Worm (Caenorhabditis elegans) whole organism, L3 larva: ENCODE results near the gene Y9C9A.8.

Experiments used
- R02D3.7 ChIP-seq: fragments of 150-350 bp; optimal IDR thresholded peaks from 2 replicates; lab custom pipeline; 2014; ENCODE audit warnings: missing biosample characterization, missing genetic modification characterization
- ZK546.5 ChIP-seq: sonication (generic microtip); optimal IDR thresholded peaks from 2 replicates; lab custom pipeline; 2017; ENCODE audit warnings: missing biosample characterization, missing genetic modification characterization
- ama-1 ChIP-seq: fragments of 150-350 bp; optimal IDR thresholded peaks from 2 replicates; lab custom pipeline; 2018
- ceh-16 ChIP-seq: sonication (generic microtip); optimal IDR thresholded peaks from 2 replicates; lab custom pipeline; 2017; ENCODE audit warnings: missing biosample characterization, missing genetic modification characterization
- ceh-28 ChIP-seq: fragments of 150-350 bp; optimal IDR thresholded peaks from 2 replicates; lab custom pipeline; 2014; ENCODE audit warnings: missing biosample characterization, missing genetic modification reagents, missing genetic modification characterization
- ceh-82 ChIP-seq: fragments of 150-350 bp; optimal IDR thresholded peaks from 2 replicates; lab custom pipeline; 2014; ENCODE audit warnings: missing biosample characterization, missing genetic modification characterization
- ceh-9 ChIP-seq: sonication (generic microtip); optimal IDR thresholded peaks from 2 replicates; lab custom pipeline; 2018; ENCODE audit warnings: missing biosample characterization, missing genetic modification characterization
- daf-12 ChIP-seq: fragments of 150-350 bp; optimal IDR thresholded peaks from 2 replicates; lab custom pipeline; 2014; ENCODE audit warnings: missing biosample characterization, missing genetic modification reagents, missing genetic modification characterization
- egl-27 ChIP-seq: sonication (generic microtip); optimal IDR thresholded peaks from 4 replicates; lab custom pipeline; 2017; ENCODE audit warnings: missing biosample characterization, missing genetic modification reagents, missing genetic modification characterization
- elt-2 ChIP-seq: sonication (generic microtip); optimal IDR thresholded peaks from 2 replicates; lab custom pipeline; 2016; ENCODE audit warnings: missing genetic modification reagents, mild to moderate bottlenecking, missing genetic modification characterization, missing compliant biosample characterization
- elt-3 ChIP-seq, 3 experiments: fragments of 150-350 bp in 1 of 3; sonication (generic microtip) in 2 of 3; optimal IDR thresholded peaks; 2 replicates in 2 of 3; 4 replicates in 1 of 3; lab custom pipeline; 2014 to 2017; ENCODE audit warnings: missing biosample characterization in 3 of 3, missing genetic modification characterization in 3 of 3
- eor-1 ChIP-seq, 2 experiments: fragments of 150-350 bp; optimal IDR thresholded peaks; 2 replicates each; lab custom pipeline; 2014 to 2018; ENCODE audit warnings: missing biosample characterization in 2 of 2, missing genetic modification characterization in 2 of 2
- fkh-10 ChIP-seq: sonication (generic microtip); optimal IDR thresholded peaks from 2 replicates; lab custom pipeline; 2017; ENCODE audit warnings: missing biosample characterization, missing genetic modification reagents, missing genetic modification characterization
- hmg-11 ChIP-seq: sonication (generic microtip); optimal IDR thresholded peaks from 2 replicates; lab custom pipeline; 2016; ENCODE audit warnings: missing genetic modification characterization, missing compliant biosample characterization
- jun-1 ChIP-seq: fragments of 150-350 bp; optimal IDR thresholded peaks from 2 replicates; lab custom pipeline; 2014; ENCODE audit warnings: missing biosample characterization, missing genetic modification reagents, missing genetic modification characterization
- lin-15B ChIP-seq: fragments of 150-350 bp; optimal IDR thresholded peaks from 2 replicates; lab custom pipeline; 2014; ENCODE audit warnings: missing biosample characterization, missing genetic modification characterization
- lin-39 ChIP-seq: fragments of 150-350 bp; optimal IDR thresholded peaks from 2 replicates; lab custom pipeline; 2018; ENCODE audit warnings: missing biosample characterization, missing genetic modification reagents, missing genetic modification characterization
- mml-1 ChIP-seq: fragments of 150-350 bp; sonication (generic microtip); optimal IDR thresholded peaks from 3 replicates; lab custom pipeline; 2014; ENCODE audit warnings: missing biosample characterization, missing genetic modification characterization
- nfya-1 ChIP-seq: sonication (generic microtip); optimal IDR thresholded peaks from 2 replicates; lab custom pipeline; 2017; ENCODE audit warnings: missing genetic modification characterization, mild to moderate bottlenecking, missing compliant biosample characterization, antibody characterized with exemption, moderate library complexity; ENCODE audit not compliant: insufficient read depth
- nhr-11 ChIP-seq: fragments of 150-350 bp; optimal IDR thresholded peaks from 2 replicates; lab custom pipeline; 2014; ENCODE audit warnings: missing biosample characterization, missing genetic modification characterization
- nhr-12 ChIP-seq: fragments of 150-350 bp; optimal IDR thresholded peaks from 2 replicates; lab custom pipeline; 2014; ENCODE audit warnings: missing biosample characterization, missing genetic modification characterization
- nhr-23 ChIP-seq: fragments of 150-350 bp; optimal IDR thresholded peaks from 2 replicates; lab custom pipeline; 2014; ENCODE audit warnings: missing biosample characterization, missing genetic modification reagents, missing genetic modification characterization
- nhr-237 ChIP-seq: fragments of 150-350 bp; optimal IDR thresholded peaks from 2 replicates; lab custom pipeline; 2014; ENCODE audit warnings: missing biosample characterization, missing genetic modification characterization
- nhr-25 ChIP-seq: sonication (generic microtip); optimal IDR thresholded peaks from 2 replicates; lab custom pipeline; 2017; ENCODE audit warnings: missing biosample characterization, missing genetic modification characterization
- nhr-28 ChIP-seq: fragments of 150-350 bp; optimal IDR thresholded peaks from 2 replicates; lab custom pipeline; 2014; ENCODE audit warnings: missing biosample characterization, missing genetic modification characterization
- nhr-43 ChIP-seq: sonication (generic microtip); optimal IDR thresholded peaks from 2 replicates; lab custom pipeline; 2016; ENCODE audit warnings: mild to moderate bottlenecking, missing genetic modification characterization, missing compliant biosample characterization; ENCODE audit not compliant: poor library complexity, severe bottlenecking
- nhr-67 ChIP-seq: fragments of 150-350 bp; optimal IDR thresholded peaks from 2 replicates; lab custom pipeline; 2014; ENCODE audit warnings: missing biosample characterization, missing genetic modification characterization
- nhr-76 ChIP-seq: fragments of 150-350 bp; sonication (generic microtip); optimal IDR thresholded peaks from 5 replicates; lab custom pipeline; 2014; ENCODE audit warnings: missing biosample characterization, missing genetic modification characterization
- pha-4 ChIP-seq: fragments of 150-350 bp; optimal IDR thresholded peaks from 2 replicates; lab custom pipeline; 2014; ENCODE audit warnings: missing biosample characterization, missing genetic modification reagents, missing genetic modification characterization
- pqm-1 ChIP-seq: fragments of 150-350 bp; optimal IDR thresholded peaks from 2 replicates; lab custom pipeline; 2017; ENCODE audit warnings: missing biosample characterization, missing genetic modification characterization, inconsistent platforms
- sea-2 ChIP-seq: fragments of 150-350 bp; sonication (generic microtip); optimal IDR thresholded peaks from 4 replicates; lab custom pipeline; 2014; ENCODE audit warnings: missing biosample characterization, missing genetic modification reagents, missing genetic modification characterization
- skn-1 ChIP-seq: fragments of 150-350 bp; optimal IDR thresholded peaks from 2 replicates; lab custom pipeline; 2014; ENCODE audit warnings: missing biosample characterization, missing genetic modification characterization
- tbx-2 ChIP-seq: sonication (generic microtip); optimal IDR thresholded peaks from 2 replicates; lab custom pipeline; 2016; ENCODE audit warnings: mild to moderate bottlenecking, missing genetic modification characterization, missing compliant biosample characterization
- unc-62 ChIP-seq: fragments of 150-350 bp; sonication (generic microtip); optimal IDR thresholded peaks from 4 replicates; lab custom pipeline; 2014; ENCODE audit warnings: missing biosample characterization, missing genetic modification reagents, missing genetic modification characterization
- zag-1 ChIP-seq: fragments of 150-350 bp; optimal IDR thresholded peaks from 2 replicates; lab custom pipeline; 2014; ENCODE audit warnings: missing biosample characterization, missing genetic modification characterization

Y9C9A.8 gene

DNA sequence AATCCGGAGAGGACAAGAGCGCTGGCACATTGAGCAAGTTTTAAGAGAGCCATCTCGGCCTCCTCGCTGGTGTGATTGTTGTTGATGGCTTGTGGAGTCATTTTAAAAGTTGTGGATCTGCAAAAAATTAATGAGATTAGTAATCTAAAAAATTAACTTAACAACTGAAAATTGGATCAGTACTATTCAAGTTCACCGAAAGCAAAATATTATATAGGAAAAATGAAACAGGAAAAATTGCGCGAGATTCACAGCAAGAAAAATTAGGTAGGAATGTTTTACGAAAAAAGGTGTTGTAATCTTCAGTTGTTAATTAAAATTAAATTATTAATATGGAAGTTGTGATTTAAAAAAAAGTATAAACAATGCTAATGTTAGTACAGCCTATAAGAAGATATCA, 42.9 kb upstream of the Y9C9A.8 start, which contains the start of gene T08B6.1:
TSS of gene T08B6.1 (minus strand) at position 101 of the 400 bp plus-strand sequence.
- no peak for TF ChIP-seq lin-15B (tag; lab: Kevin White, UChicago)
- TF ChIP-seq nhr-23: no peak
- TF ChIP-seq nhr-11 (tag; lab: Kevin White, UChicago): no peak
- no peak for TF ChIP-seq nhr-43
- TF ChIP-seq pha-4 (tag; lab: Kevin White, UChicago): no peak
- TF ChIP-seq, all 47 proteins: peak for 0

DNA sequence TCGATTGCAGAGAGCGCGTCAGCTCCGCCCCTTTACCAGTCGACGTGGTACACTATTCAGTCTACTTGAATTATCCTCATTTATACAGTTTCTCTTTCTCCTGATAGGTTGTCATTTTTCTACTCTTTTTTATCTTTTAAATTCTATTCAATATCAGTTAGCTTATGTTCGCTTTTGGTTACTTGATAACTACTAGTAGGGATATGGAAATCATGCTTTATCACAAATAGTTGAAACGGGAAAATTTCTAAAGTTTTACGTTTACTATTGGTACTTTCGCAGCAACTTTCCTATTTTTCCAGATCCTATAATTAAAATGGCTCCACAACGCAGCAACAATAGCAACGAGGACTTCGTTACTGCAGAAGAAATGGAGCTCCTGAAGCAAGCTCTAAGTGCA, 40.5 kb upstream of the Y9C9A.8 start, which contains the start of gene sgnh-1:
TSS of gene sgnh-1 (plus strand) at position 301 of the 400 bp plus-strand sequence.
- TF ChIP-seq pqm-1 (tag; lab: Kevin White, UChicago): no peak
- TF ChIP-seq pha-4 (tag; lab: Kevin White, UChicago): no peak
- no peak for TF ChIP-seq skn-1 (tag; lab: Kevin White, UChicago)
- TF ChIP-seq tbx-2 (tag; lab: Kevin White, UChicago): no peak
- no peak for TF ChIP-seq mml-1
- TF ChIP-seq nhr-11 (tag; lab: Kevin White, UChicago): no peak

DNA sequence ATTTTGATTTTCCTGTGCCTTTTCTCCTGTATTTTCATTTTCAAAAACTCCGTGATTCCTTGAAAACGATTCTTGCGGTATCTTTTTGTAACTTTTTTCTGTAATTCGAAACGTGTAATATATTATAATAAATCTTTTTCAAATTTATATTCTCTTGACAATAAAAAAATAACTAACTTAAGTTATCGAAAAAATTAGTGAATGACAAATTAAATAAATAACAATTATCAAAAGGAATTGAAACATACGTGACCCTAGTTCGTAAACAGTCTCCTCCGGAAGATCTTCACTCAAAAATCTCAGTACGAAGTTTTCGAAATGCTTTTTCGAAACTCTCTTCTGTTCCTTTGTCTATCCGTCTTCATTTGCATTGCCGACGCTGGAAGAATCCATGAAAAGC, 39.6 kb upstream of the Y9C9A.8 start, which contains the start of gene T08B6.9:
TSS of gene T08B6.9 (plus strand) at position 301 of the 400 bp plus-strand sequence.
- TF ChIP-seq R02D3.7 (tag; lab: Kevin White, UChicago): no peak
- no peak for TF ChIP-seq daf-12 (tag; lab: Kevin White, UChicago)
- no peak for TF ChIP-seq nfya-1 (tag; lab: Kevin White, UChicago)
- no peak for TF ChIP-seq lin-39 (tag; lab: Kevin White, UChicago)
- TF ChIP-seq jun-1 (tag; lab: Kevin White, UChicago): no peak
- TF ChIP-seq hmg-11: no peak
- TF ChIP-seq pha-4 (tag; lab: Kevin White, UChicago): no peak
- TF ChIP-seq nhr-76: no peak
- no peak for TF ChIP-seq ceh-9 (tag; lab: Kevin White, UChicago)
- no peak for TF ChIP-seq nhr-28

DNA sequence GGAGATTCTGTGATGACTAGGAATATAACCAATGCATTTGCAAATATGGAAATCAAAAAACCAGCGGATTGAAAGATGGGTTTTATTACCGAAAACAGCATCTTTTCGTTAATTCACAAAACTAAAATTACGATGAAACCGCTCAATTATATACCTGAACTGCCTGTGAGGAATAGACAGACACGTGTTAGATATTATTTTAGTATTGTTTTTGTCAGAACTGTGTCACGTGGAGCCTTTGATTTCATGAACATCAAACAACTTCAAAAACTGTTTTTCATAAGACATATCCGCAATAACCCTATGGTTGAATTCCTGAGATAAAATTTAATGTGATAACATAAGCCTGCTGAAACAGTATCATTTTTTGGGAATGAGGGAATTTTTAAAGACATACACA, 26.2 kb upstream of the Y9C9A.8 start, which contains the start of gene str-161:
TSS of gene str-161 (minus strand) at position 101 of the 400 bp plus-strand sequence.
- TF ChIP-seq sea-2 (no peak), nhr-25 (tag; lab: Kevin White, UChicago) (no peak), nhr-76 (no peak), ceh-28 (tag; lab: Kevin White, UChicago) (no peak), unc-62 (no peak), pha-4 (tag; lab: Kevin White, UChicago) (no peak), ama-1 (no peak), elt-3 (tag; optimal IDR thresholded peaks at IDR 0.05; lab: Kevin White, UChicago) (no peak), fkh-10 (GFP tag; lab: Kevin White, UChicago) (no peak), mml-1 (no peak), nhr-28 (no peak), egl-27 (tag; lab: Kevin White, UChicago) (no peak), daf-12 (tag; lab: Kevin White, UChicago) (no peak), zag-1 (tag; lab: Kevin White, UChicago) (no peak), ZK546.5 (tag; lab: Kevin White, UChicago) (no peak), nhr-11 (tag; lab: Kevin White, UChicago) (no peak), jun-1 (tag; lab: Kevin White, UChicago) (no peak), ceh-82 (no peak)

DNA sequence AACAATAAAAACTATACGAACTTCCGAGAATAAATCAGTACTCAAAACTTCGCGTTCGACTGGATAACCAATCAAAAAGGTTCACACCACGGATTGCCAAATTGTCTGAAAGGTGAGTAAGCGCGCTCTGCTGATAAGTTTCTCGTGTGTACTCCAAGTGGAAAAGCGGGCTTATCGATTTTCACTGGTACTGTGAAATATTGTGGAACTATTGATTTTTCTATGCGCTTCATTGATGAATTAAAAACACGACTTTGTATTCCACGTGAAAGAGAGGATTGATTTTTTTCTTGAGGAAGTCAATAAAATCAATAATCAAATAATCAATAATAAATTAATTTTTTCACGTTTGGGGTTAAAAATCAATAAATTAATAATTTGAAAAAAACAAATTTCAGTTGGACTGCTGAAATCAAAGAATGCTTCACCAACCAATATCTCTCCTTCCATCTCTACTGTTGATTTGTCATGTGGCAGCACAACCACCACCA, 24.5 kb upstream of the Y9C9A.8 start, which contains the start of gene T08B6.4:
TSS of gene T08B6.4 (plus strand) at position 51 of the 491 bp plus-strand sequence.
- TF ChIP-seq ceh-28 (tag; lab: Kevin White, UChicago) (peak; percentile 79), nhr-23 (no peak)

DNA sequence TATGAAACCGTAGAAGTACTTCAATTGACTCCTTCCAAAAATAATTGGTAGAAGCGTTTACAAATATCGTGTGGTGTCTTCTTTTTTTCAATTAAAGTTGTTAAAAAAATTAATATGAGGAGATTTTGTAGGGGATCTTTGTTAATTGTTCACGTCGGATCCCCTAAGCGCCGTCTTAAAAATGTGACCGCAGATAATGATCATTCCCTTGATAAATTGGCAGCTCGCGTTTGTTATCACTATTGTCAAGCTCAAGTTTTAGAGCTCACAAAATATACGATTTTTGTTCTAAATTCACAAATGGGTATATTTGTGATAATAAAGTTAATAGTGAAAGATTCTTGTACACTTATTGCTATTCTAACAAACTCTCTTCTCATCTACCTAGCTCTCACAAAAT, 21.1 kb upstream of the Y9C9A.8 start, which contains the start of gene str-159:
TSS of gene str-159 (plus strand) at position 301 of the 400 bp plus-strand sequence.
- TF ChIP-seq mml-1: no peak
- TF ChIP-seq elt-2 (tag; lab: Kevin White, UChicago): no peak
- no peak for TF ChIP-seq nhr-67 (tag; lab: Kevin White, UChicago)
- TF ChIP-seq nhr-12 (tag; lab: Kevin White, UChicago): no peak
- TF ChIP-seq eor-1 (tag; optimal IDR thresholded peaks at IDR 0.05; lab: Kevin White, UChicago): no peak
- TF ChIP-seq lin-15B (tag; lab: Kevin White, UChicago): no peak
- TF ChIP-seq ceh-16: no peak
- no peak for TF ChIP-seq ceh-28 (tag; lab: Kevin White, UChicago)
- no peak for TF ChIP-seq nhr-76
- TF ChIP-seq jun-1 (tag; lab: Kevin White, UChicago): no peak
- no peak for TF ChIP-seq nhr-237 (tag; lab: Kevin White, UChicago)
- TF ChIP-seq elt-3 (tag; optimal IDR thresholded peaks at IDR 0.05; lab: Kevin White, UChicago): no peak
- no peak for TF ChIP-seq R02D3.7 (tag; lab: Kevin White, UChicago)
- TF ChIP-seq, all 47 proteins: peak for 0
